Worm (Caenorhabditis elegans): ENCODE results near the gene lgc-29.

- no peak for TF ChIP-seq aly-2 (tag; optimal IDR thresholded peaks at IDR 0.05)
- TF ChIP-seq pha-4 (tag; optimal IDR thresholded peaks at IDR 0.05) = no peak
Observed at ce11 chrV:4175624-4176023, 36.8 kb downstream of the lgc-29 start, which contains the start of the genes coh-4 and pid-5.
